Worm (Caenorhabditis elegans) whole organism, late embryonic: Measurements from ENCODE around the gene F38A6.5.

Source experiments
- C08G9.2 ChIP-seq: sonication (generic microtip); optimal IDR thresholded peaks from 2 replicates; lab custom pipeline; 2016; ENCODE audit warnings: mild to moderate bottlenecking, missing genetic modification characterization, moderate library complexity, missing compliant biosample characterization
- C38D4.7 ChIP-seq: fragments of 200-800 bp; sonication (Bioruptor generic); optimal IDR thresholded peaks from 2 replicates; lab custom pipeline; 2018; ENCODE audit warnings: mild to moderate bottlenecking, missing genetic modification characterization, moderate library complexity, missing compliant biosample characterization
- F13H6.1 ChIP-seq: sonication (generic microtip); optimal IDR thresholded peaks from 2 replicates; lab custom pipeline; 2016; ENCODE audit warnings: missing genetic modification characterization, missing compliant biosample characterization
- K02D7.2 ChIP-seq: sonication (generic microtip); optimal IDR thresholded peaks from 2 replicates; lab custom pipeline; 2017; ENCODE audit warnings: mild to moderate bottlenecking, missing genetic modification characterization, missing compliant biosample characterization
- K09A11.1 ChIP-seq: sonication (generic microtip); optimal IDR thresholded peaks from 2 replicates; lab custom pipeline; 2017; ENCODE audit warnings: antibody characterized with exemption, mild to moderate bottlenecking, missing genetic modification characterization, missing compliant biosample characterization; ENCODE audit not compliant: insufficient read depth
- T23F11.4 ChIP-seq: fragments of 200-800 bp; sonication (Bioruptor generic); optimal IDR thresholded peaks from 2 replicates; lab custom pipeline; 2018; ENCODE audit warnings: mild to moderate bottlenecking, missing genetic modification characterization, missing compliant biosample characterization
- Y22D7AL.16 ChIP-seq: sonication (generic microtip); optimal IDR thresholded peaks from 2 replicates; lab custom pipeline; 2016; ENCODE audit warnings: missing genetic modification characterization, missing compliant biosample characterization
- ahr-1 ChIP-seq: sonication (generic microtip); optimal IDR thresholded peaks from 2 replicates; lab custom pipeline; 2016; ENCODE audit warnings: missing genetic modification characterization, missing compliant biosample characterization
- ama-1 ChIP-seq: fragments of 150-350 bp; optimal IDR thresholded peaks from 2 replicates; lab custom pipeline; 2014
- ceh-14 ChIP-seq: sonication (generic microtip); optimal IDR thresholded peaks from 2 replicates; lab custom pipeline; 2016; ENCODE audit warnings: missing genotype, missing genetic modification characterization, missing compliant biosample characterization
- ceh-18 ChIP-seq: sonication (generic microtip); optimal IDR thresholded peaks from 2 replicates; lab custom pipeline; 2016; ENCODE audit warnings: missing genetic modification characterization, missing compliant biosample characterization
- ceh-19 ChIP-seq: fragments of 200-800 bp; sonication (Bioruptor generic); optimal IDR thresholded peaks from 2 replicates; lab custom pipeline; 2018; ENCODE audit warnings: mild to moderate bottlenecking, missing genetic modification characterization, missing compliant biosample characterization
- ceh-24 ChIP-seq: sonication (generic microtip); optimal IDR thresholded peaks from 2 replicates; lab custom pipeline; 2016; ENCODE audit warnings: mild to moderate bottlenecking, missing genetic modification characterization, missing compliant biosample characterization
- ceh-34 ChIP-seq: sonication (generic microtip); optimal IDR thresholded peaks from 2 replicates; lab custom pipeline; 2016; ENCODE audit warnings: mild to moderate bottlenecking, missing genetic modification characterization, missing compliant biosample characterization
- ceh-6 ChIP-seq: fragments of 200-800 bp; sonication (Bioruptor generic); optimal IDR thresholded peaks from 2 replicates; lab custom pipeline; 2018; ENCODE audit warnings: mild to moderate bottlenecking, missing genetic modification characterization, missing compliant biosample characterization
- ceh-9 ChIP-seq: sonication (generic microtip); optimal IDR thresholded peaks from 2 replicates; lab custom pipeline; 2016; ENCODE audit warnings: mild to moderate bottlenecking, missing genetic modification characterization, inconsistent platforms, missing compliant biosample characterization
- che-1 ChIP-seq: sonication (generic microtip); optimal IDR thresholded peaks from 2 replicates; lab custom pipeline; 2016; ENCODE audit warnings: mild to moderate bottlenecking, missing genetic modification characterization, missing compliant biosample characterization
- dve-1 ChIP-seq: sonication (generic microtip); optimal IDR thresholded peaks from 2 replicates; lab custom pipeline; 2017; ENCODE audit warnings: antibody characterized with exemption, mild to moderate bottlenecking, missing genetic modification characterization, missing compliant biosample characterization
- eyg-1 ChIP-seq: sonication (generic microtip); optimal IDR thresholded peaks from 2 replicates; lab custom pipeline; 2016; ENCODE audit warnings: missing genotype, missing genetic modification characterization, missing compliant biosample characterization
- fax-1 ChIP-seq: sonication (generic microtip); optimal IDR thresholded peaks from 2 replicates; lab custom pipeline; 2016; ENCODE audit warnings: missing genotype, missing genetic modification characterization, missing compliant biosample characterization
- gmeb-2 ChIP-seq: sonication (generic microtip); optimal IDR thresholded peaks from 2 replicates; lab custom pipeline; 2016; ENCODE audit warnings: missing genetic modification characterization, inconsistent platforms, missing compliant biosample characterization
- hlh-15 ChIP-seq: sonication (generic microtip); optimal IDR thresholded peaks from 2 replicates; lab custom pipeline; 2016; ENCODE audit warnings: missing genetic modification characterization, missing compliant biosample characterization
- lim-6 ChIP-seq: sonication (generic microtip); optimal IDR thresholded peaks from 2 replicates; lab custom pipeline; 2016; ENCODE audit warnings: missing genetic modification characterization, missing compliant biosample characterization
- mec-3 ChIP-seq: sonication (generic microtip); optimal IDR thresholded peaks from 2 replicates; lab custom pipeline; 2016; ENCODE audit warnings: borderline replicate concordance, missing genetic modification characterization, missing compliant biosample characterization
- nfya-1 ChIP-seq: sonication (generic microtip); optimal IDR thresholded peaks from 2 replicates; lab custom pipeline; 2017; ENCODE audit warnings: missing genetic modification characterization, mild to moderate bottlenecking, missing compliant biosample characterization, antibody characterized with exemption, moderate library complexity
- nhr-232 ChIP-seq: sonication (generic microtip); optimal IDR thresholded peaks from 2 replicates; lab custom pipeline; 2016; ENCODE audit warnings: missing genetic modification characterization, missing compliant biosample characterization
- odd-2 ChIP-seq: sonication (generic microtip); optimal IDR thresholded peaks from 2 replicates; lab custom pipeline; 2017; ENCODE audit warnings: antibody characterized with exemption, mild to moderate bottlenecking, missing genetic modification characterization, missing compliant biosample characterization
- pag-3 ChIP-seq: sonication (generic microtip); optimal IDR thresholded peaks from 2 replicates; lab custom pipeline; 2016; ENCODE audit warnings: missing compliant biosample characterization, missing genetic modification characterization, borderline replicate concordance
- pax-1 ChIP-seq: fragments of 150-350 bp; optimal IDR thresholded peaks from 2 replicates; lab custom pipeline; 2014; ENCODE audit warnings: missing biosample characterization, missing genetic modification characterization
- pha-4 ChIP-seq: fragments of 150-350 bp; optimal IDR thresholded peaks from 2 replicates; lab custom pipeline; 2018; ENCODE audit warnings: missing biosample characterization, missing genetic modification reagents, missing genetic modification characterization
- pros-1 ChIP-seq: fragments of 150-350 bp; optimal IDR thresholded peaks from 2 replicates; lab custom pipeline; 2014; ENCODE audit warnings: missing biosample characterization, missing genetic modification reagents, missing genetic modification characterization
- rnt-1 ChIP-seq: sonication (generic microtip); optimal IDR thresholded peaks from 2 replicates; lab custom pipeline; 2016; ENCODE audit warnings: missing genetic modification characterization, missing compliant biosample characterization
- sdc-2 ChIP-seq: sonication (generic microtip); optimal IDR thresholded peaks from 2 replicates; lab custom pipeline; 2016; ENCODE audit warnings: missing genotype, missing genetic modification characterization, missing compliant biosample characterization
- sox-2 ChIP-seq: fragments of 200-800 bp; sonication (Bioruptor generic); IDR thresholded peaks from 2 replicates; pipeline ENCODE4 v1.3.6; 2022; ENCODE audit warnings: missing genetic modification reagents, missing genetic modification characterization, missing compliant biosample characterization
- syd-9 ChIP-seq: sonication (generic microtip); optimal IDR thresholded peaks from 2 replicates; lab custom pipeline; 2016; ENCODE audit warnings: mild to moderate bottlenecking, missing genetic modification characterization, moderate library complexity, missing compliant biosample characterization
- tbx-2 ChIP-seq: sonication (generic microtip); optimal IDR thresholded peaks from 2 replicates; lab custom pipeline; 2016; ENCODE audit warnings: missing genetic modification characterization, missing compliant biosample characterization
- ttx-3 ChIP-seq: sonication (generic microtip); optimal IDR thresholded peaks from 2 replicates; lab custom pipeline; 2016; ENCODE audit warnings: missing genetic modification reagents, missing genetic modification characterization, missing compliant biosample characterization
- unc-42 ChIP-seq: sonication (generic microtip); optimal IDR thresholded peaks from 2 replicates; lab custom pipeline; 2016; ENCODE audit warnings: missing genotype, missing genetic modification characterization, missing compliant biosample characterization
- unc-55 ChIP-seq: sonication (generic microtip); optimal IDR thresholded peaks from 2 replicates; lab custom pipeline; 2017; ENCODE audit warnings: missing biosample characterization, missing genetic modification reagents, missing genetic modification characterization
- unc-86 ChIP-seq: sonication (generic microtip); optimal IDR thresholded peaks from 2 replicates; lab custom pipeline; 2016; ENCODE audit warnings: missing genetic modification characterization, missing compliant biosample characterization

The F38A6.5 gene

ce11 chrV:20778257-20778697 is 4.7 kb upstream of the F38A6.5 start (continued):
- TF ChIP-seq lim-6 (tag; lab: Kevin White, UChicago) (no peak), K02D7.2 (tag; lab: Kevin White, UChicago) (no peak), gmeb-2 (tag; lab: Kevin White, UChicago) (peak; percentile 11), ttx-3 (tag; lab: Kevin White, UChicago) (peak; percentile 3), C08G9.2 (tag; lab: Kevin White, UChicago) (no peak), mec-3 (no peak), Y22D7AL.16 (tag; lab: Kevin White, UChicago) (peak; percentile 10), syd-9 (tag; lab: Kevin White, UChicago) (peak; percentile 40), fax-1 (tag; lab: Kevin White, UChicago) (no peak), hlh-15 (tag; lab: Kevin White, UChicago) (no peak), ceh-18 (tag; lab: Kevin White, UChicago) (peak; percentile 95), tbx-2 (tag; lab: Kevin White, UChicago) (peak; percentile 80), C38D4.7 (GFP tag; lab: Kevin White, UChicago) (no peak), ceh-9 (tag; lab: Kevin White, UChicago) (no peak), nfya-1 (peak; percentile 90), unc-55 (GFP tag; lab: Kevin White, UChicago) (peak; percentile 94), unc-42 (tag; lab: Kevin White, UChicago) (peak; percentile 98), ceh-24 (tag; lab: Kevin White, UChicago) (no peak), T23F11.4 (no peak), unc-86 (tag; lab: Kevin White, UChicago) (no peak), che-1 (no peak), ama-1 (lab: Kevin White, UChicago) (no peak), sox-2 (GFP tag; lab: Robert Waterston, UW) (no peak), pax-1 (tag; lab: Kevin White, UChicago) (peak; percentile 75), sdc-2 (tag; lab: Kevin White, UChicago) (peak; percentile 65), eyg-1 (tag; lab: Kevin White, UChicago) (no peak)

- TF ChIP-seq nhr-232 (no peak), pros-1 (tag; lab: Kevin White, UChicago) (no peak), Y22D7AL.16 (tag; lab: Kevin White, UChicago) (no peak), tbx-2 (tag; lab: Kevin White, UChicago) (no peak), odd-2 (no peak), ahr-1 (tag; lab: Kevin White, UChicago) (no peak), ceh-9 (tag; lab: Kevin White, UChicago) (no peak), lim-6 (tag; lab: Kevin White, UChicago) (no peak)
Observed at ce11 chrV:20776761-20777160, 3.2 kb upstream of the F38A6.5 start.

- TF ChIP-seq C38D4.7 (GFP tag; lab: Kevin White, UChicago) (no peak), K09A11.1 (no peak), ceh-34 (tag; lab: Kevin White, UChicago) (no peak)
Observed at ce11 chrV:20775269-20775668, 1.7 kb upstream of the F38A6.5 start, which contains the start of gene F38A6.4. F38A6.4 (minus strand) TSS chrV:20775369.

ce11 chrV:20771702-20772101 is 1.8 kb downstream of the F38A6.5 start:
- TF ChIP-seq rnt-1 (tag; lab: Kevin White, UChicago) = peak; percentile 31
- no peak for TF ChIP-seq odd-2
- TF ChIP-seq unc-55 (GFP tag; lab: Kevin White, UChicago) = peak; percentile 99
- peak; percentile 7 for TF ChIP-seq ceh-18 (tag; lab: Kevin White, UChicago)
- TF ChIP-seq, all 69 proteins: peak for 3

DNA sequence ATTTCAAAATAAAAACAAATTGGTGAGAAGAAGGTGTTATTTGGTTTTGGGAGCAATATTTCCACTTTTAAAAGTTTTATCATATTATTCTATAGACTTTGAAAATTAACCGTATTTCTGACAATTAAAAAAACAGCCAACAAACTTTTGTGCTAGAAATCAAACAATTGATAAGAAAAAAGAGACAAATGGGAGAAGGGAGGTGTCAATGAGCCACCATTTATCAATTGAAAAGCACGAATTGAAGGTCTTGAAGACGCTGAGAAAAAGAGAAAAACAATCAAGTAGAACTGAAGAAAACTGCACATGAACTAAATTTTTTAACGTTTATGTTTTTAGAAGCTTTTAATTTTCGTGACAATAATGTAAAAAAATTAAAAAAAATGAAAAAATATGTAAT is 2.7 kb downstream of the F38A6.5 start:
- TF ChIP-seq pag-3 (tag; lab: Kevin White, UChicago) (no peak), ceh-6 (GFP tag; lab: Kevin White, UChicago) (no peak), unc-42 (tag; lab: Kevin White, UChicago) (no peak), unc-55 (GFP tag; lab: Kevin White, UChicago) (no peak), lim-6 (tag; lab: Kevin White, UChicago) (no peak), tbx-2 (tag; lab: Kevin White, UChicago) (no peak), F13H6.1 (tag; lab: Kevin White, UChicago) (no peak), ceh-14 (tag; lab: Kevin White, UChicago) (no peak), ceh-19 (GFP tag; lab: Kevin White, UChicago) (no peak), pha-4 (tag; lab: Kevin White, UChicago) (no peak), dve-1 (no peak)
